Fruit fly (Drosophila melanogaster) whole organism, embryonic: Measurements from ENCODE around the gene Lamtor5.

Source experiments
- Ada2b ChIP-seq: fragments of 200-800 bp; sonication (Bioruptor generic); IDR thresholded peaks from 2 replicates; pipeline ENCODE4 v1.3.6; 2022; ENCODE audit warnings: missing biosample characterization, missing genetic modification characterization
- Atf-2 ChIP-seq: fragments of 200-800 bp; sonication (Bioruptor generic); optimal IDR thresholded peaks from 2 replicates; lab custom pipeline; 2016; ENCODE audit warnings: missing biosample characterization, missing genetic modification characterization
- Bdp1 ChIP-seq: fragments of 200-800 bp; sonication (Bioruptor generic); optimal IDR thresholded peaks from 3 replicates; lab custom pipeline; 2016; ENCODE audit warnings: missing biosample characterization, missing genetic modification characterization
- CG10321 ChIP-seq: fragments of 200-800 bp; sonication (Bioruptor generic); IDR thresholded peaks from 2 replicates; pipeline ENCODE4 v1.3.6; 2022; ENCODE audit warnings: missing biosample characterization, missing genetic modification characterization
- CG10959 ChIP-seq: fragments of 200-800 bp; sonication (Bioruptor generic); IDR thresholded peaks from 2 replicates; pipeline ENCODE4 v1.3.6; 2022; ENCODE audit warnings: missing biosample characterization, missing genetic modification characterization
- CG11456 ChIP-seq: fragments of 200-800 bp; sonication (Bioruptor generic); IDR thresholded peaks from 3 replicates; pipeline ENCODE4 v1.3.6; 2022; ENCODE audit warnings: missing biosample characterization, missing genetic modification characterization
- CG12071 ChIP-seq: fragments of 200-800 bp; sonication (Bioruptor generic); optimal IDR thresholded peaks from 3 replicates; lab custom pipeline; 2018; ENCODE audit warnings: missing biosample characterization, mild to moderate bottlenecking, missing genetic modification characterization
- CG12236 ChIP-seq: fragments of 200-800 bp; sonication (Bioruptor generic); optimal IDR thresholded peaks from 2 replicates; lab custom pipeline; 2016; ENCODE audit warnings: missing biosample characterization, missing genetic modification characterization
- CG13624 ChIP-seq: fragments of 200-800 bp; sonication (Bioruptor generic); optimal IDR thresholded peaks from 2 replicates; lab custom pipeline; 2016; ENCODE audit warnings: missing biosample characterization, missing genetic modification characterization
- CG15269 ChIP-seq: fragments of 200-800 bp; sonication (Bioruptor generic); optimal IDR thresholded peaks from 2 replicates; lab custom pipeline; 2018; ENCODE audit warnings: missing biosample characterization, mild to moderate bottlenecking, missing genetic modification characterization, moderate library complexity
- CG17568 ChIP-seq: fragments of 200-800 bp; sonication (Bioruptor generic); optimal IDR thresholded peaks from 2 replicates; lab custom pipeline; 2018; ENCODE audit warnings: missing biosample characterization, mild to moderate bottlenecking, missing genetic modification characterization, moderate library complexity
- CG18262 ChIP-seq: fragments of 200-800 bp; optimal IDR thresholded peaks from 3 replicates; lab custom pipeline; 2019; ENCODE audit warnings: missing biosample characterization, mild to moderate bottlenecking, missing genetic modification characterization, moderate library complexity
- CG31224 ChIP-seq: fragments of 200-800 bp; sonication (Bioruptor generic); IDR thresholded peaks from 2 replicates; pipeline ENCODE4 v1.3.6; 2022; ENCODE audit warnings: missing biosample characterization, missing genetic modification characterization
- CG32767 ChIP-seq: fragments of 200-800 bp; sonication (Bioruptor generic); IDR thresholded peaks from 2 replicates; pipeline ENCODE4 v1.3.6; 2022; ENCODE audit warnings: missing biosample characterization, missing genetic modification characterization
- CG6813 ChIP-seq: fragments of 200-800 bp; sonication (Bioruptor generic); optimal IDR thresholded peaks from 2 replicates; lab custom pipeline; 2017; ENCODE audit warnings: missing biosample characterization, missing genetic modification characterization, mild to moderate bottlenecking, moderate library complexity, missing genetic modification reagents
- CG7745 ChIP-seq: fragments of 200-800 bp; sonication (Bioruptor generic); optimal IDR thresholded peaks from 2 replicates; lab custom pipeline; 2018; ENCODE audit warnings: missing biosample characterization, mild to moderate bottlenecking, missing genetic modification characterization, moderate library complexity
- CG7928 ChIP-seq: fragments of 200-800 bp; sonication (Bioruptor generic); optimal IDR thresholded peaks from 2 replicates; lab custom pipeline; 2017; ENCODE audit warnings: missing biosample characterization, mild to moderate bottlenecking, missing genetic modification characterization
- CG8281 ChIP-seq: fragments of 200-800 bp; sonication (Bioruptor generic); optimal IDR thresholded peaks from 2 replicates; lab custom pipeline; 2018; ENCODE audit warnings: missing biosample characterization, mild to moderate bottlenecking, missing genetic modification characterization, moderate library complexity
- CG8765 ChIP-seq: fragments of 200-800 bp; sonication (Bioruptor generic); IDR thresholded peaks from 2 replicates; pipeline ENCODE4 v1.3.6; 2022; ENCODE audit warnings: missing biosample characterization, missing genetic modification characterization
- CG8924 ChIP-seq: fragments of 200-800 bp; optimal IDR thresholded peaks from 3 replicates; lab custom pipeline; 2019; ENCODE audit warnings: missing biosample characterization, mild to moderate bottlenecking, missing genetic modification characterization, moderate library complexity
- CTCF ChIP-seq: fragments of 200-800 bp; sonication (Bioruptor generic); optimal IDR thresholded peaks from 2 replicates; lab custom pipeline; 2017; ENCODE audit warnings: missing biosample characterization, mild to moderate bottlenecking, missing genetic modification characterization, moderate library complexity
- Drgx ChIP-seq: fragments of 200-800 bp; sonication (Bioruptor generic); IDR thresholded peaks from 2 replicates; pipeline ENCODE4 v1.3.6; 2022; ENCODE audit warnings: missing biosample characterization, missing genetic modification characterization
- Elba2 ChIP-seq: fragments of 200-800 bp; sonication (Bioruptor generic); optimal IDR thresholded peaks from 3 replicates; lab custom pipeline; 2016; ENCODE audit warnings: missing biosample characterization, missing genetic modification characterization
- Hmr ChIP-seq: fragments of 200-800 bp; sonication (Bioruptor generic); optimal IDR thresholded peaks from 3 replicates; lab custom pipeline; 2017; ENCODE audit warnings: mild to moderate bottlenecking, missing biosample characterization, missing genetic modification reagents, missing genetic modification characterization
- Hr3 ChIP-seq: fragments of 200-800 bp; sonication (Bioruptor generic); optimal IDR thresholded peaks from 3 replicates; lab custom pipeline; 2016; ENCODE audit warnings: missing biosample characterization, missing genetic modification characterization
- Max ChIP-seq: fragments of 200-800 bp; sonication (Bioruptor generic); optimal IDR thresholded peaks from 2 replicates; lab custom pipeline; 2016; ENCODE audit warnings: missing biosample characterization, mild to moderate bottlenecking, missing genetic modification characterization
- Nf-YA ChIP-seq: fragments of 200-800 bp; sonication (Bioruptor generic); IDR thresholded peaks from 2 replicates; pipeline ENCODE4 v1.3.6; 2022; ENCODE audit warnings: missing biosample characterization, missing genetic modification characterization
- PHDP ChIP-seq: fragments of 200-800 bp; sonication (Bioruptor generic); optimal IDR thresholded peaks from 3 replicates; lab custom pipeline; 2018; ENCODE audit warnings: missing biosample characterization, mild to moderate bottlenecking, missing genetic modification characterization, moderate library complexity
- Ptx1 ChIP-seq: fragments of 200-800 bp; sonication (Bioruptor generic); IDR thresholded peaks from 2 replicates; pipeline ENCODE4 v1.3.6; 2022; ENCODE audit warnings: missing biosample characterization, missing genetic modification characterization
- Ravus ChIP-seq: fragments of 200-800 bp; sonication (Bioruptor generic); IDR thresholded peaks from 2 replicates; pipeline ENCODE4 v1.3.6; 2022; ENCODE audit warnings: missing biosample characterization, missing genetic modification characterization
- Rfx ChIP-seq: fragments of 200-800 bp; sonication (Bioruptor generic); IDR thresholded peaks from 2 replicates; pipeline ENCODE4 v1.3.6; 2022; ENCODE audit warnings: missing biosample characterization, missing genetic modification characterization
- Stat92E ChIP-seq, 3 experiments: fragments of >200 bp in 2 of 3; fragments of 200-800 bp in 1 of 3; sonication (Bioruptor generic) in 1 of 3; optimal IDR thresholded peaks; 2 replicates each; lab custom pipeline; 2017 to 2019; ENCODE audit warnings: missing biosample characterization in 3 of 3, missing genetic modification characterization in 3 of 3, mild to moderate bottlenecking in 1 of 3, moderate library complexity in 1 of 3
- Tbp ChIP-seq: fragments of >200 bp; optimal IDR thresholded peaks from 2 replicates; lab custom pipeline; 2018; ENCODE audit warnings: missing biosample characterization, missing genetic modification characterization
- Usf ChIP-seq: fragments of 200-800 bp; sonication (Bioruptor generic); optimal IDR thresholded peaks from 2 replicates; lab custom pipeline; 2017; ENCODE audit warnings: missing genotype, missing biosample characterization, missing genetic modification characterization
- ash1 ChIP-seq: fragments of 200-800 bp; sonication (Bioruptor generic); optimal IDR thresholded peaks from 2 replicates; lab custom pipeline; 2018; ENCODE audit warnings: missing biosample characterization, mild to moderate bottlenecking, missing genetic modification characterization
- bsh ChIP-seq, 2 experiments: fragments of 200-800 bp; sonication (Bioruptor generic); optimal IDR thresholded peaks; 2 replicates each; lab custom pipeline; 2017 to 2018; ENCODE audit warnings: mild to moderate bottlenecking in 2 of 2, missing biosample characterization in 2 of 2, missing genetic modification characterization in 2 of 2, moderate library complexity in 1 of 2
- cad ChIP-seq: fragments of >200 bp; optimal IDR thresholded peaks from 2 replicates; lab custom pipeline; 2017; ENCODE audit warnings: missing biosample characterization, missing genetic modification characterization
- crol ChIP-seq: fragments of 200-800 bp; sonication (Bioruptor generic); IDR thresholded peaks from 2 replicates; pipeline ENCODE4 v1.3.6; 2022; ENCODE audit warnings: missing biosample characterization, missing genetic modification characterization
- fru ChIP-seq: fragments of >200 bp; optimal IDR thresholded peaks from 2 replicates; lab custom pipeline; 2017
- gfzf ChIP-seq: fragments of 200-800 bp; sonication (Bioruptor generic); optimal IDR thresholded peaks from 2 replicates; lab custom pipeline; 2016; ENCODE audit warnings: missing biosample characterization, mild to moderate bottlenecking, missing genetic modification characterization, moderate library complexity
- hb ChIP-seq: fragments of 200-800 bp; sonication (Bioruptor generic); IDR thresholded peaks from 3 replicates; pipeline ENCODE4 v1.3.6; 2022; ENCODE audit warnings: missing biosample characterization, missing genetic modification characterization; ENCODE audit not compliant: partially characterized antibody
- jigr1 ChIP-seq: fragments of 200-800 bp; sonication (Bioruptor generic); IDR thresholded peaks from 3 replicates; pipeline ENCODE4 v1.3.6; 2022; ENCODE audit warnings: missing biosample characterization, missing genetic modification characterization
- mam ChIP-seq: fragments of 200-800 bp; sonication (Bioruptor generic); optimal IDR thresholded peaks from 3 replicates; lab custom pipeline; 2016; ENCODE audit warnings: missing biosample characterization, missing genetic modification characterization
- ranshi ChIP-seq: fragments of 200-800 bp; sonication (Bioruptor generic); IDR thresholded peaks from 2 replicates; pipeline ENCODE4 v1.3.6; 2022; ENCODE audit warnings: missing biosample characterization, missing genetic modification characterization
- repo ChIP-seq: fragments of 200-800 bp; sonication (Bioruptor generic); optimal IDR thresholded peaks from 2 replicates; lab custom pipeline; 2016; ENCODE audit warnings: missing biosample characterization, missing genetic modification characterization
- sim ChIP-seq: fragments of 200-800 bp; sonication (Bioruptor generic); IDR thresholded peaks from 2 replicates; pipeline ENCODE4 v1.3.6; 2022; ENCODE audit warnings: missing biosample characterization, missing genetic modification characterization
- sima ChIP-seq: fragments of 200-800 bp; sonication (Bioruptor generic); optimal IDR thresholded peaks from 2 replicates; lab custom pipeline; 2016; ENCODE audit warnings: missing biosample characterization, missing genetic modification characterization
- slp2 ChIP-seq: fragments of 200-800 bp; sonication (Bioruptor generic); optimal IDR thresholded peaks from 2 replicates; lab custom pipeline; 2016; ENCODE audit warnings: missing biosample characterization, missing genetic modification characterization
- toy ChIP-seq: fragments of 200-800 bp; sonication (Bioruptor generic); IDR thresholded peaks from 2 replicates; pipeline ENCODE4 v1.3.6; 2022; ENCODE audit warnings: missing biosample characterization, missing genetic modification characterization
- ttk ChIP-seq: fragments of 200-800 bp; sonication (Bioruptor generic); IDR thresholded peaks from 2 replicates; pipeline ENCODE4 v2.1.2; 2022; ENCODE audit warnings: missing biosample characterization, missing genetic modification characterization
- yki ChIP-seq: fragments of >200 bp; optimal IDR thresholded peaks from 3 replicates; lab custom pipeline; 2018
- zen2 ChIP-seq: fragments of 200-800 bp; sonication (Bioruptor generic); IDR thresholded peaks from 3 replicates; pipeline ENCODE4 v1.3.6; 2022; ENCODE audit warnings: missing biosample characterization, missing genetic modification characterization; ENCODE audit not compliant: partially characterized antibody

The Lamtor5 gene

dm6 chrX:1845413-1845951, 13.3 kb downstream of the Lamtor5 start (continued):
- TF ChIP-seq PHDP (peak; percentile 67), CG8281 (tag; lab: Kevin White, UChicago) (no peak), Hr3 (peak; percentile 9), Max (GFP tag; lab: Kevin White, UChicago) (no peak), sima (GFP tag; lab: Kevin White, UChicago) (no peak), Ptx1 (GFP tag; lab: Robert Waterston, UW) (0 out of 2 replicates have a peak, but pooled peaks have one; percentile 15), mam (peak; percentile 41), CG7928 (GFP tag; lab: Kevin White, UChicago) (peak; percentile 24), yki (no peak), jigr1 (GFP tag; lab: Robert Waterston, UW) (no peak), CG12071 (GFP tag; lab: Kevin White, UChicago) (peak; percentile 63), CG10959 (GFP tag; lab: Robert Waterston, UW) (no peak), sim (GFP tag; lab: Robert Waterston, UW) (no peak), Hmr (GFP tag; lab: Kevin White, UChicago) (peak; percentile 81), CG31224 (GFP tag; lab: Robert Waterston, UW) (0 out of 2 replicates have a peak, but pooled peaks have one; percentile 39), CG12236 (GFP tag; lab: Kevin White, UChicago) (peak; percentile 54), toy (GFP tag; lab: Robert Waterston, UW) (peak; percentile 53; the same call in 1 of the 2 replicates), Ravus (no peak), CG11456 (peak; percentile 59; the same call in 1 of the 3 replicates), crol (GFP tag; lab: Robert Waterston, UW) (no peak), CG17568 (GFP tag; lab: Kevin White, UChicago) (peak; percentile 43), Bdp1 (GFP tag; lab: Kevin White, UChicago) (peak; percentile 54), hb (GFP tag; lab: Robert Waterston, UW) (no peak), CG32767 (GFP tag; lab: Robert Waterston, UW) (no peak), ranshi (GFP tag; lab: Robert Waterston, UW) (no peak), Atf-2 (GFP tag; lab: Kevin White, UChicago) (no peak), Drgx (GFP tag; lab: Robert Waterston, UW) (0 out of 2 replicates have a peak, but pooled peaks have one; percentile 7), Usf (GFP tag; lab: Kevin White, UChicago) (no peak), CG15269 (tag; lab: Kevin White, UChicago) (peak; percentile 33), zen2 (GFP tag; lab: Robert Waterston, UW) (no peak), CG18262 (tag; lab: Kevin White, UChicago) (peak; percentile 11), bsh (GFP tag; optimal IDR thresholded peaks at IDR 0.05; lab: Kevin White, UChicago) (peak in 1 of 2 experiments; percentile 52), fru (lab: Kevin White, UChicago) (no peak), Tbp (no peak), Stat92E (GFP tag; optimal IDR thresholded peaks at IDR 0.05; lab: Kevin White, UChicago) (no peak), ttk (no peak), CG13624 (peak; percentile 28), CG7745 (tag; lab: Kevin White, UChicago) (no peak), Rfx (GFP tag; lab: Robert Waterston, UW) (peak; percentile 72; the same call in 1 of the 2 replicates), gfzf (GFP tag; lab: Kevin White, UChicago) (no peak), CG10321 (GFP tag; lab: Robert Waterston, UW) (peak; percentile 52; the same call in 1 of the 2 replicates), CG6813 (GFP tag; lab: Kevin White, UChicago) (peak; percentile 66), CG8765 (GFP tag; lab: Robert Waterston, UW) (no peak), Nf-YA (GFP tag; lab: Robert Waterston, UW) (peak; percentile 34; the same call in 1 of the 2 replicates), CG8924 (tag; lab: Kevin White, UChicago) (no peak), ash1 (peak; percentile 29), Ada2b (GFP tag; lab: Robert Waterston, UW) (peak; percentile 33; the same call in 1 of the 2 replicates), Elba2 (GFP tag; lab: Kevin White, UChicago) (no peak), cad (GFP tag; lab: Kevin White, UChicago) (no peak), slp2 (GFP tag; lab: Kevin White, UChicago) (no peak), CTCF (GFP tag; lab: Kevin White, UChicago) (no peak), repo (GFP tag; lab: Kevin White, UChicago) (peak; percentile 27)
